Worm (Caenorhabditis elegans): ENCODE results near the gene pnp-1.

DNA sequence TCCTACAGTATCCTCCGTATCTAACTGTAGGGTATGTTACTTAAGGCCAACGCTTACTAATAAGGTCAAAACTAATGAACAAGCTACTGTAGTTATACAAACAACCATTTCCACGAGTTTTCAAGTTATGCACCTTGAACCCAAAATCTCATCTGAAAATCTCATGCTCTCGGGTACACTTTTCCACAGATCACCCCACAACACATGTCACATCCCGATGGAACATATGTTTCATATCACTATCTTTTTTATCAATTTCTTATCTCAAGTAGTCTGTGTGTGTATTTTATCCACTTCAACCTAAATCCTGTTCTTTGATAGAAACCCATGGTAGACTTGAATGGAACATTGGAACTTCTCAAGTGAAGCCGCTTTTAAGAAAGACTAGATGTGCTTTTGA is 2.2 kb upstream of the pnp-1 start:
- TF ChIP-seq alr-1 (tag; optimal IDR thresholded peaks at IDR 0.05) (no peak), R02D3.7 (tag; optimal IDR thresholded peaks at IDR 0.05) (no peak), unc-39 (tag; optimal IDR thresholded peaks at IDR 0.05) (no peak), F13H6.1 (tag; optimal IDR thresholded peaks at IDR 0.05) (no peak), unc-62 (GFP tag; optimal IDR thresholded peaks at IDR 0.05) (no peak), zag-1 (tag; optimal IDR thresholded peaks at IDR 0.05) (no peak), aly-2 (tag; optimal IDR thresholded peaks at IDR 0.05) (no peak), ama-1 (optimal IDR thresholded peaks at IDR 0.05) (no peak), mab-5 (tag; optimal IDR thresholded peaks at IDR 0.05) (no peak)

All from whole organism, L2 larva.